Worm (Caenorhabditis elegans) whole organism, L1 larva: Measurements from ENCODE around the gene cah-5.

Experiments
- elt-2 ChIP-seq: sonication (generic microtip); optimal IDR thresholded peaks from 2 replicates; lab custom pipeline; 2016; ENCODE audit warnings: missing genetic modification characterization, mild to moderate bottlenecking, inconsistent platforms, missing compliant biosample characterization, missing genetic modification reagents
- snpc-4 ChIP-seq: fragments of 150-350 bp; optimal IDR thresholded peaks from 2 replicates; lab custom pipeline; 2014; ENCODE audit warnings: missing biosample characterization, missing genetic modification characterization
- sptf-1 ChIP-seq: fragments of 150-350 bp; optimal IDR thresholded peaks from 2 replicates; lab custom pipeline; 2014; ENCODE audit warnings: missing biosample characterization, missing genetic modification characterization

DNA sequence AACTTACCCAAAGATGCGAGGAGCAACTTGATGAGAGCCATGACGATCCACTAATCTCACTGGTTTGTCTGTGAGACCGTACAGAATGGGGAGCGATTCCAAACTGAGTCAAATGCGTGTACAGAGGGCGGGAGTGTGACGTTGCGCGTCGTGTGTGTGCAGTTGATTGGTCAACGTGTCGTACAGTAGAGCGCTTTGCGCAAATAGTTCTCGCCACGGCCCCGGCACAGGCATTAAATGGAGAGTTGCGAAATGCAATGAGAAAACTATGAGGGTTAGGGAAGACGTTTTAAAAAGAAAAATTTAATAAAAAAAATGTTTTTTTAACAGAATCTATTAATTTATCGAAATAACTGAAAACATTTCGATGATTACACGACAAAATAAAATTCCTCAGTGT is 48.6 kb downstream of the cah-5 start, which contains the start of gene pdi-6:
- TF ChIP-seq elt-2 (tag; lab: Kevin White, UChicago) = peak; percentile 81
- no peak for TF ChIP-seq sptf-1 (tag; lab: Kevin White, UChicago)
- TF ChIP-seq snpc-4 (tag; lab: Kevin White, UChicago) = peak; percentile 70
